Worm (Caenorhabditis elegans): Measurements from ENCODE around the gene ptp-1.

The ptp-1 gene

DNA sequence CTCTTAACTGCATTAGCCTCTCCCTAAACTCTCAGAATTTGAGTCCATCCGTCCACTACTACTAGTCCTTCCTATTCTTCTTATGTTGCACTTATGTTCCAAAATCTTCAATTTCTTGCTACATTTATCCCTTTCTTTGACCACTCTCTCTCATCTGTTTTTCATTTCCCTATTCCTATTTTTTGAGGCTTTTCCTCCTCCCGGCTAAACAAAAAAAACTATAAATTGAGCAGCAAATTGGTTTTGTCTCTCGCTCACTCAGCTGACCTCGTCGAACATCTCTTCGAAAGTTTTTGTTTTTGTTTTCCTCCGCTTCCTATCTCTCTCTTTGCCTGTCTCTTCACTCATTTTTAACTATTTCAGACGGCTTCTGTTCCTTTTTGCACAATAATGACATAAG lies at the start of gene ptp-1:
Gene ptp-1, plus strand, starts transcription at position 358 of the 400 bp plus-strand sequence.
- TF ChIP-seq unc-62 (GFP tag; optimal IDR thresholded peaks at IDR 0.05): no peak

ce11 chrIII:3541093-3541492 lies 49.4 kb upstream of the ptp-1 start:
- TF ChIP-seq unc-62 (GFP tag; optimal IDR thresholded peaks at IDR 0.05): no peak

DNA sequence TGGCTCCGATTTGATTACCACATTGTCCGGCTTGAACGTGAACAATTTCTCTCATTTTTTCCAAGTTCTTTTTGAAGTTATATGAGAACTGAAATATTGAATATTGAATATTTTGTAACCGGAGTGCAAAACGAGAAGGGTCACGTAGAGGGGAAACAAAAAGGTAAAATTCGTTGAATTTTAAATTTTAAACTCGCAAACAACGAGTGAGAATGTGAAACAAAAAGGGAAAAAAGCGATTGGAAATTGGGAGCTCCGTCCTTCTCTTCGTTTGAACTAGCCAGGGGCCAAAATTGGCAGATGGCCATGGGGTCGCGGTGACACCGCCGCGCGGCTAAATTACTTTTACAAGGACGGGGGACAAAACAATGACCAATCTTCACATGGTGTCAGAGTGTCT lies 49.0 kb upstream of the ptp-1 start, which contains the start of gene ben-1:
Gene ben-1, minus strand, starts transcription at position 101 of the 400 bp plus-strand sequence.
- TF ChIP-seq unc-62 (GFP tag; optimal IDR thresholded peaks at IDR 0.05): no peak

DNA sequence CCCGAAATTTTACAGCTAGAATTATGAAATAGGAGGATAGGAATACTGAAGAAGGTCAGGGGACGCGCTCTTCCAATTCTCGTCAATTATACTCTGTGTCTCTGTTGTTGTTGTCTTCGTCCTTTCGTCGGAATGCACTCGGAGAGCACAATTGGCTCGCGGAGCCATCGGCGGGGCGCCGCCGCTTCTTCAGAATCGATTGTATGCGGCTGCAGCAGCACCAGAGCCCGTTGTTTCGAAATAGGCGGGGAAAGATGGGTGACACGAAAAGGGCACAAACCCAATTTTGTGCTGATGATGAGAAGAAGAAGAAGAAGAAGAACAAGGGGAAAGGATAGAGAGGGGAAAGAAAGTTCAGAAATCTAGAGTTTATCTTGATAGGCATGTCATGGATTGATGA lies 48.4 kb upstream of the ptp-1 start:
- TF ChIP-seq unc-62 (GFP tag; optimal IDR thresholded peaks at IDR 0.05): no peak

DNA sequence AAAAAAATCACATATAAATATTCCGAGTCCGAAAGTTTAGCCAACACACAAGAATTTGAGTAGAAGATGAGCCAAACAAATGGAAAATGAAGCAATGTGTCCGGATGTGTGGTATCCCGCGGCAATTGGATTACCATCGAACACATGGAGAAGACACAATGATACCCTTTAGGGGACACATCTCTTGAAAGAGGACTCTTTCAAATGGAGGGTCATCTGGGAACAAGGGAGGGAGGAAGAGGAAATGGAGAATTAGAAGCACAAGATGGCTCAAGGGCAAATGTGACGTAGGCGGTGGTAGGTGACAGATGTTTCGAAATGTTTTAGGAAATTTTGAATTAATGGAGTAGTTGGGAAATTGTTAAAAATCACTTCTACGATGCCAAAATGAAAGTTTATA lies 47.5 kb upstream of the ptp-1 start:
- no peak for TF ChIP-seq unc-62 (GFP tag; optimal IDR thresholded peaks at IDR 0.05)

DNA sequence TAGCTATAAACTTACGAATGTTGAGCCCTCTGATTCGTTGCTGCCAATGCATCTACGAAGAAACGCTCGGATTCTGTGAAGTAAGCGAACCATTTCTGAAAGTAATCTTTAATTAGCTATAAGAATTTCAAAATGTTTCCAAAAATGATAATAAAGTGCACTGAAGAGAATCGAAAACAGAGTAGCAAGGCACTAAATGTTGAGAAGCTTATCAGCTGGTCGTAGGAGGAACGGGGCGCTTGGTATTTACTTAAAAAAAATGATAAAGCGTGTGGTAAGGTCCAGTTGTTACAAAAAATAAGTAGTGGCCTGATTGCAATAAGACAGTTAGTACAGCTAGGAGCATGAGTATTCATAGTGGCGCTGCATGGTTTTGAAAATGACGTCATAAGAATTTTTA lies 44.2 kb upstream of the ptp-1 start, which contains the start of gene C54C6.7:
Gene C54C6.7, minus strand, starts transcription at position 101 of the 400 bp plus-strand sequence.
- no peak for TF ChIP-seq unc-62 (GFP tag; optimal IDR thresholded peaks at IDR 0.05)

DNA sequence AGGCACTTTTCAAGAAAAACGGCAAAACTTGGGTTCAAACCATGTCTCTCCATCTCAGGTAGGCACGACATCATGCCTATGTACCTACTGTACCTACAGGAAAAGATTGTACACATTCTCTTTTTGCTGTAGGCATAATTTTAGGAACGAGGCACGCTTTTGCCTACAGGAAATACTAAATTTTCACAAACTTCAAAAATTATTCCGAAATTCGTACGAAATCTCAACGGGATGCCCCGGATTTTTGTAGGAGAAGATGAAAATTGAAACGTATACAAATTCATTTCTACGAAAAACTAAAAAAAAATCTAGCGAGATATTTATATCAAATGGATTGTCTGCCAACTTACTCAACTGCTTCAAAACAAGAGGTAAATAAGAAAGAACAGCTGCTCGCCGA lies 42.5 kb upstream of the ptp-1 start, which contains the start of gene C54C6.11:
Gene C54C6.11, plus strand, starts transcription at position 301 of the 400 bp plus-strand sequence.
- TF ChIP-seq unc-62 (GFP tag; optimal IDR thresholded peaks at IDR 0.05): no peak

- no peak for TF ChIP-seq unc-62 (GFP tag; optimal IDR thresholded peaks at IDR 0.05)
These were observed 40.8 kb upstream of the ptp-1 start, which contains the start of gene C54C6.5 for ce11 chrIII:3549750-3550149. Gene C54C6.5, minus strand, starts transcription at chrIII:3549850.

- no peak for TF ChIP-seq unc-62 (GFP tag; optimal IDR thresholded peaks at IDR 0.05)
These were observed 40.2 kb upstream of the ptp-1 start for ce11 chrIII:3550364-3550763.

ce11 chrIII:3553349-3553748 lies 37.2 kb upstream of the ptp-1 start, which contains the start of gene C54C6.4:
Gene C54C6.4, plus strand, starts transcription at chrIII:3553649.
- no peak for TF ChIP-seq unc-62 (GFP tag; optimal IDR thresholded peaks at IDR 0.05)

ce11 chrIII:3560235-3560634 lies 30.3 kb upstream of the ptp-1 start:
- TF ChIP-seq unc-62 (GFP tag; optimal IDR thresholded peaks at IDR 0.05): no peak

DNA sequence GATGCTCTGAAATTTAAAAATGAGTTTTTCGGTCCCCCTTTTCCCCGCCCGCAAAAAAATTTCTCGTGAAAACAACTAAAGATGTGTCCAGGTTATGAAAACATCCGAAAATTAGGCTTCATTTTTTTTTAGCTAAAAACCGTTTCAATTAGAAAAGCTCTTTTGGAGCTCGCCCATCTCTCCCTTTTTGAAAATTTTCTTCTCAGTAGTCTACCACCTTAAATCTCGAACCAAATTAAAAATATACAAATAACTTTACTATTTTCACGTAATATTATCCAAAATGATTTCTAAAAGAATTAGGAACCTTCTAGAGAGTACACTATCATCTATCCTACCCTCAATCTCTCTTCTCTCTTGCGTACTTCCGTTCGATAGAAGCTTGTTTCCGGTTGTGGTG lies 28.2 kb upstream of the ptp-1 start:
- TF ChIP-seq unc-62 (GFP tag; optimal IDR thresholded peaks at IDR 0.05): no peak

DNA sequence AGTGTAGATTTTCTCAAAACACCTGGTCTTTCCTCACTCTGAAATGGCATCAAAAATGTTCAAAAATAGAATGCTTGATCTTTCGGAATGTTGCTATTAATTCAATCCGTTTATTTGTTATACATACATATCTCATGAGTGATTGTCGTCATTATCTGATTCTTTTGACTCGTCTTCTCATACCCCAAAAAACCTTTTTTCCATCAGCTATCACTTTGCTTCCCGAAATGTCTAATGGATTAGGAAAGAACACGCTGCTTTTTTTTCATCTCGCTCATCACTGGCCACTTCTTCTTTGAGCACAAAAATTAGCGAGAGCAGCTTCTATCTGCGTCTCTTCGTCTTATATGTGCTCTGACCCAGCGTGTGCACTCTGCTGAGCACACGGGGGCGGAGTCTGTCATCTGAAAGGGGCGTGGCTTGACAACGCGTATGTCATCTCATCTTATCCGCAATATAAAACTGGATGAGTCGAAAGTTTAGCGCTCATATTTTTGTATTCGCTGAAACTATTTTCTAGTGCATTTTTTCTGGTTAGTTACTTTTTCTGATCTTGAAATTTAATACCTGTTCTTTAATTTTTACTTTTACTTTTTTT lies 25.7 kb upstream of the ptp-1 start:
- TF ChIP-seq unc-62 (GFP tag; optimal IDR thresholded peaks at IDR 0.05): no peak

ce11 chrIII:3566785-3567184 lies 23.7 kb upstream of the ptp-1 start:
- TF ChIP-seq unc-62 (GFP tag; optimal IDR thresholded peaks at IDR 0.05): no peak

ce11 chrIII:3569763-3570162 lies 20.8 kb upstream of the ptp-1 start:
- TF ChIP-seq unc-62 (GFP tag; optimal IDR thresholded peaks at IDR 0.05): no peak

- TF ChIP-seq unc-62 (GFP tag; optimal IDR thresholded peaks at IDR 0.05): no peak
These were observed 19.1 kb upstream of the ptp-1 start for ce11 chrIII:3571371-3571902.

DNA sequence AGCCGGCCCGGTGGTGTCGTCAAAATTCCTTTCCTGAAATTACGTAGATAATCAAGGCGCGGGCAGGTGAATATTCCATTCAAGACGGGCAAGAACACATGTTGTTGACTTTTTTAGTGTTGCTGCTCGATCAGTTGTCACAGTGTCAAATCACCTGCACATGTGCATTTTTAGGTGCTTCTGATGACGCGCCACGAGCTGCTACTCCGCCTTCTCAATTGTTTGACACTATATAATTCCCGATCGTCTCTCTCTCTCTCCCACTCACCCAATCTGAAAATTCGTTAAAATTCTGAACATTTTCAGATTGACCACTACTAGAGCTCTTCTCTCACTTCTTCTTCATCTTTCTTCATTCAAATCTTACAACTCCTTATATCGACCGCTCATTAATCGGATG lies 17.2 kb upstream of the ptp-1 start, which contains the start of gene nhr-6:
Gene nhr-6, plus strand, starts transcription at position 301 of the 400 bp plus-strand sequence.
- no peak for TF ChIP-seq unc-62 (GFP tag; optimal IDR thresholded peaks at IDR 0.05)

Data from whole organism, dauer.